Fruit fly (Drosophila melanogaster) whole organism, embryonic: ENCODE results near the gene CG17362.

Source experiments
- Adf1 ChIP-seq: fragments of 200-800 bp; sonication (Bioruptor generic); IDR thresholded peaks from 2 replicates; pipeline ENCODE4 v1.3.6; 2022; ENCODE audit warnings: missing biosample characterization, missing genetic modification characterization
- Antp ChIP-seq: fragments of 200-800 bp; sonication (Bioruptor generic); optimal IDR thresholded peaks from 3 replicates; lab custom pipeline; 2016; ENCODE audit warnings: missing biosample characterization, missing genetic modification characterization
- Awh ChIP-seq: fragments of 200-800 bp; sonication (Bioruptor generic); IDR thresholded peaks from 2 replicates; pipeline ENCODE4, ENCODE4 v1.3.6; 2022; ENCODE audit warnings: missing biosample characterization, missing genetic modification characterization
- B-H1 ChIP-seq: fragments of 200-800 bp; sonication (Bioruptor generic); IDR thresholded peaks from 3 replicates; pipeline ENCODE4 v1.3.6; 2022; ENCODE audit warnings: missing biosample characterization, missing genetic modification characterization
- Blimp-1 ChIP-seq: fragments of 200-800 bp; sonication (Bioruptor generic); optimal IDR thresholded peaks from 3 replicates; lab custom pipeline; 2018; ENCODE audit warnings: missing biosample characterization, missing genetic modification characterization, mild to moderate bottlenecking, moderate library complexity, missing genetic modification reagents
- CG10959 ChIP-seq: fragments of 200-800 bp; sonication (Bioruptor generic); IDR thresholded peaks from 2 replicates; pipeline ENCODE4 v1.3.6; 2022; ENCODE audit warnings: missing biosample characterization, missing genetic modification characterization
- CG12219 ChIP-seq: fragments of 200-800 bp; sonication (Bioruptor generic); optimal IDR thresholded peaks from 3 replicates; lab custom pipeline; 2018; ENCODE audit warnings: missing biosample characterization, mild to moderate bottlenecking, missing genetic modification characterization
- CG13624 ChIP-seq: fragments of 200-800 bp; sonication (Bioruptor generic); optimal IDR thresholded peaks from 2 replicates; lab custom pipeline; 2016; ENCODE audit warnings: missing biosample characterization, missing genetic modification characterization
- CG13894 ChIP-seq: fragments of 200-800 bp; sonication (Bioruptor generic); optimal IDR thresholded peaks from 3 replicates; lab custom pipeline; 2018; ENCODE audit warnings: missing biosample characterization, mild to moderate bottlenecking, missing genetic modification characterization, moderate library complexity
- CG17612 ChIP-seq: fragments of 200-800 bp; sonication (Bioruptor generic); IDR thresholded peaks from 2 replicates; pipeline ENCODE4 v1.3.6; 2022; ENCODE audit warnings: missing biosample characterization, missing genetic modification characterization
- CG2202 ChIP-seq: fragments of 200-800 bp; sonication (Bioruptor generic); optimal IDR thresholded peaks from 2 replicates; lab custom pipeline; 2018; ENCODE audit warnings: missing biosample characterization, mild to moderate bottlenecking, missing genetic modification characterization
- CG32532 ChIP-seq: fragments of 200-800 bp; sonication (Bioruptor generic); IDR thresholded peaks from 2 replicates; pipeline ENCODE4 v1.3.6; 2022; ENCODE audit warnings: missing biosample characterization, missing genetic modification characterization
- CG32767 ChIP-seq: fragments of 200-800 bp; sonication (Bioruptor generic); IDR thresholded peaks from 2 replicates; pipeline ENCODE4 v1.3.6; 2022; ENCODE audit warnings: missing biosample characterization, missing genetic modification characterization
- CG3726 ChIP-seq: fragments of 200-800 bp; sonication (Bioruptor generic); IDR thresholded peaks from 3 replicates; pipeline ENCODE4, ENCODE4 v1.3.6; 2022; ENCODE audit warnings: missing biosample characterization, missing genetic modification characterization
- CG4282 ChIP-seq: fragments of 200-800 bp; sonication (Bioruptor generic); optimal IDR thresholded peaks from 2 replicates; lab custom pipeline; 2016; ENCODE audit warnings: missing biosample characterization, missing genetic modification characterization
- CG4854 ChIP-seq: fragments of 200-800 bp; sonication (Bioruptor generic); optimal IDR thresholded peaks from 2 replicates; lab custom pipeline; 2016; ENCODE audit warnings: missing biosample characterization, missing genetic modification characterization, inconsistent platforms
- CG6689 ChIP-seq: fragments of 200-800 bp; sonication (Bioruptor generic); IDR thresholded peaks from 2 replicates; pipeline ENCODE4 v1.3.6; 2022; ENCODE audit warnings: missing biosample characterization, missing genetic modification characterization
- CG6813 ChIP-seq: fragments of 200-800 bp; sonication (Bioruptor generic); optimal IDR thresholded peaks from 2 replicates; lab custom pipeline; 2017; ENCODE audit warnings: missing biosample characterization, missing genetic modification characterization, mild to moderate bottlenecking, moderate library complexity, missing genetic modification reagents
- CG7556 ChIP-seq: fragments of 200-800 bp; sonication (Bioruptor generic); optimal IDR thresholded peaks from 2 replicates; lab custom pipeline; 2017; ENCODE audit warnings: missing biosample characterization, mild to moderate bottlenecking, missing genetic modification characterization
- CG9609 ChIP-seq: fragments of 200-800 bp; sonication (Bioruptor generic); optimal IDR thresholded peaks from 3 replicates; lab custom pipeline; 2016; ENCODE audit warnings: missing biosample characterization, missing genetic modification characterization
- Dip2 ChIP-seq: fragments of 200-800 bp; sonication (Bioruptor generic); IDR thresholded peaks from 2 replicates; pipeline ENCODE4 v1.3.6; 2022; ENCODE audit warnings: missing biosample characterization, missing genetic modification characterization
- E2f1 ChIP-seq: fragments of 200-800 bp; sonication (Bioruptor generic); IDR thresholded peaks from 2 replicates; pipeline ENCODE4 v1.3.6; 2022; ENCODE audit warnings: missing biosample characterization, missing genetic modification characterization
- Ets97D ChIP-seq: fragments of 200-800 bp; sonication (Bioruptor generic); optimal IDR thresholded peaks from 3 replicates; lab custom pipeline; 2016; ENCODE audit warnings: missing biosample characterization, missing genetic modification characterization
- Fer3 ChIP-seq: fragments of 200-800 bp; sonication (Bioruptor generic); optimal IDR thresholded peaks from 2 replicates; lab custom pipeline; 2018; ENCODE audit warnings: missing biosample characterization, mild to moderate bottlenecking, missing genetic modification characterization, moderate library complexity
- H2.0 ChIP-seq: fragments of 200-800 bp; sonication (Bioruptor generic); IDR thresholded peaks from 2 replicates; pipeline ENCODE4 v1.3.6; 2022; ENCODE audit warnings: missing biosample characterization, missing genetic modification characterization
- Hand ChIP-seq: fragments of 200-800 bp; sonication (Bioruptor generic); optimal IDR thresholded peaks from 2 replicates; lab custom pipeline; 2017; ENCODE audit warnings: mild to moderate bottlenecking, missing biosample characterization, missing genetic modification reagents, missing genetic modification characterization
- Hey ChIP-seq: fragments of 200-800 bp; sonication (Bioruptor generic); optimal IDR thresholded peaks from 3 replicates; lab custom pipeline; 2018; ENCODE audit warnings: missing biosample characterization, mild to moderate bottlenecking, missing genetic modification characterization
- HmgZ ChIP-seq: fragments of 200-800 bp; sonication (Bioruptor generic); optimal IDR thresholded peaks from 2 replicates; lab custom pipeline; 2018; ENCODE audit warnings: missing biosample characterization, mild to moderate bottlenecking, missing genetic modification characterization
- Hmr ChIP-seq: fragments of 200-800 bp; sonication (Bioruptor generic); optimal IDR thresholded peaks from 3 replicates; lab custom pipeline; 2017; ENCODE audit warnings: mild to moderate bottlenecking, missing biosample characterization, missing genetic modification reagents, missing genetic modification characterization
- Hmx ChIP-seq: fragments of 200-800 bp; sonication (Bioruptor generic); optimal IDR thresholded peaks from 2 replicates; lab custom pipeline; 2016; ENCODE audit warnings: missing biosample characterization, missing genetic modification characterization
- Mad ChIP-seq: fragments of 200-800 bp; sonication (Bioruptor generic); optimal IDR thresholded peaks from 2 replicates; lab custom pipeline; 2016; ENCODE audit warnings: missing biosample characterization, missing genetic modification characterization
- Meics ChIP-seq: fragments of 200-800 bp; sonication (Bioruptor generic); optimal IDR thresholded peaks from 2 replicates; lab custom pipeline; 2017; ENCODE audit warnings: missing biosample characterization, mild to moderate bottlenecking, missing genetic modification characterization
- Sin3A ChIP-seq: fragments of >200 bp; optimal IDR thresholded peaks from 2 replicates; lab custom pipeline; 2018
- Stat92E ChIP-seq, 3 experiments: fragments of >200 bp in 2 of 3; fragments of 200-800 bp in 1 of 3; sonication (Bioruptor generic) in 1 of 3; optimal IDR thresholded peaks; 2 replicates each; lab custom pipeline; 2017 to 2019; ENCODE audit warnings: missing biosample characterization in 3 of 3, missing genetic modification characterization in 3 of 3, mild to moderate bottlenecking in 1 of 3, moderate library complexity in 1 of 3
- chinmo ChIP-seq: fragments of 200-800 bp; sonication (Bioruptor generic); IDR thresholded peaks from 4 replicates; pipeline ENCODE4 v1.3.6; 2022; ENCODE audit warnings: missing biosample characterization, missing genetic modification characterization; ENCODE audit not compliant: partially characterized antibody
- dmrt11E ChIP-seq: fragments of 200-800 bp; sonication (Bioruptor generic); optimal IDR thresholded peaks from 3 replicates; lab custom pipeline; 2018; ENCODE audit warnings: missing biosample characterization, mild to moderate bottlenecking, missing genetic modification characterization, moderate library complexity
- emc ChIP-seq: fragments of 200-800 bp; sonication (Bioruptor generic); optimal IDR thresholded peaks from 2 replicates; lab custom pipeline; 2016; ENCODE audit warnings: missing biosample characterization, missing genetic modification characterization
- ems ChIP-seq: fragments of 200-800 bp; sonication (Bioruptor generic); optimal IDR thresholded peaks from 3 replicates; lab custom pipeline; 2016; ENCODE audit warnings: missing biosample characterization, missing genetic modification characterization
- fd102C ChIP-seq: fragments of 200-800 bp; sonication (Bioruptor generic); optimal IDR thresholded peaks from 2 replicates; lab custom pipeline; 2018; ENCODE audit warnings: missing biosample characterization, mild to moderate bottlenecking, missing genetic modification characterization, moderate library complexity
- fd64A ChIP-seq: fragments of 200-800 bp; sonication (Bioruptor generic); optimal IDR thresholded peaks from 3 replicates; lab custom pipeline; 2018; ENCODE audit warnings: missing biosample characterization, mild to moderate bottlenecking, missing genetic modification characterization
- gce ChIP-seq: fragments of 200-800 bp; sonication (Bioruptor generic); IDR thresholded peaks from 3 replicates; pipeline ENCODE4 v1.3.6; 2022; ENCODE audit warnings: missing biosample characterization, missing genetic modification characterization
- insv ChIP-seq, 2 experiments: fragments of 200-800 bp; sonication (Bioruptor generic); optimal IDR thresholded peaks; 3 replicates each; lab custom pipeline; 2016 to 2018; ENCODE audit warnings: missing biosample characterization in 2 of 2, missing genetic modification characterization in 2 of 2
- inv ChIP-seq: fragments of 200-800 bp; sonication (Bioruptor generic); IDR thresholded peaks from 2 replicates; pipeline ENCODE4 v1.3.6; 2022; ENCODE audit warnings: missing biosample characterization, missing genetic modification characterization; ENCODE audit not compliant: partially characterized antibody
- jigr1 ChIP-seq: fragments of 200-800 bp; sonication (Bioruptor generic); IDR thresholded peaks from 3 replicates; pipeline ENCODE4 v1.3.6; 2022; ENCODE audit warnings: missing biosample characterization, missing genetic modification characterization
- jumu ChIP-seq: fragments of 200-800 bp; sonication (Bioruptor generic); optimal IDR thresholded peaks from 3 replicates; lab custom pipeline; 2016; ENCODE audit warnings: missing biosample characterization, missing genetic modification characterization
- pita ChIP-seq: fragments of 200-800 bp; sonication (Bioruptor generic); optimal IDR thresholded peaks from 2 replicates; lab custom pipeline; 2017; ENCODE audit warnings: missing biosample characterization, mild to moderate bottlenecking, missing genetic modification characterization
- repo ChIP-seq: fragments of 200-800 bp; sonication (Bioruptor generic); optimal IDR thresholded peaks from 2 replicates; lab custom pipeline; 2016; ENCODE audit warnings: missing biosample characterization, missing genetic modification characterization
- seq ChIP-seq: fragments of 200-800 bp; sonication (Bioruptor generic); IDR thresholded peaks from 2 replicates; pipeline ENCODE4 v1.3.6; 2022; ENCODE audit warnings: missing biosample characterization, missing genetic modification characterization
- sisA ChIP-seq: fragments of 200-800 bp; sonication (Bioruptor generic); IDR thresholded peaks from 2 replicates; pipeline ENCODE4 v1.3.6; 2022; ENCODE audit warnings: missing biosample characterization, missing genetic modification characterization
- tup ChIP-seq: fragments of 200-800 bp; sonication (Bioruptor generic); optimal IDR thresholded peaks from 2 replicates; lab custom pipeline; 2016; ENCODE audit warnings: missing biosample characterization, mild to moderate bottlenecking, missing genetic modification characterization, moderate library complexity
- yki ChIP-seq: fragments of >200 bp; optimal IDR thresholded peaks from 3 replicates; lab custom pipeline; 2018
- z ChIP-seq: fragments of 200-800 bp; sonication (Bioruptor generic); IDR thresholded peaks from 3 replicates; pipeline ENCODE4 v1.3.6; 2022; ENCODE audit warnings: missing biosample characterization, missing genetic modification characterization

Gene CG17362

dm6 chr3L:13957212-13957668 is 29.2 kb upstream of the CG17362 start (continued):
- TF ChIP-seq CG7556 (GFP tag; lab: Kevin White, UChicago) (peak; percentile 89), Adf1 (GFP tag; lab: Robert Waterston, UW) (no peak), Meics (GFP tag; lab: Kevin White, UChicago) (peak; percentile 91), yki (lab: Kevin White, UChicago) (no peak), CG4282 (no peak), CG4854 (GFP tag; lab: Kevin White, UChicago) (peak; percentile 4), CG2202 (tag; lab: Kevin White, UChicago) (peak; percentile 36), repo (no peak), CG17612 (GFP tag; lab: Robert Waterston, UW) (no peak), Hand (no peak), H2.0 (GFP tag; lab: Robert Waterston, UW) (no peak; the same call in 1 of the 2 replicates), fd64A (no peak), CG10959 (GFP tag; lab: Robert Waterston, UW) (0 out of 2 replicates have a peak, but pooled peaks have one; percentile 35), CG13894 (tag; lab: Kevin White, UChicago) (no peak), E2f1 (GFP tag; lab: Robert Waterston, UW) (no peak; the same call in 1 of the 2 replicates), Dip2 (GFP tag; lab: Robert Waterston, UW) (no peak), Hmx (GFP tag; lab: Kevin White, UChicago) (peak; percentile 7), HmgZ (tag; lab: Kevin White, UChicago) (no peak), CG32767 (GFP tag; lab: Robert Waterston, UW) (peak; percentile 46; the same call in 1 of the 2 replicates), B-H1 (GFP tag; lab: Robert Waterston, UW) (no peak), Antp (GFP tag; lab: Kevin White, UChicago) (peak; percentile 21), sisA (GFP tag; lab: Robert Waterston, UW) (peak; percentile 29; the same call in 1 of the 2 replicates), CG9609 (GFP tag; lab: Kevin White, UChicago) (peak; percentile 37), Stat92E (GFP tag; optimal IDR thresholded peaks at IDR 0.05; lab: Kevin White, UChicago) (no peak), Mad (GFP tag; lab: Kevin White, UChicago) (peak; percentile 39), Awh (GFP tag; lab: Robert Waterston, UW) (0 out of 2 replicates have a peak, but pooled peaks have one; percentile 5), Sin3A (lab: Kevin White, UChicago) (no peak), emc (no peak), Hmr (GFP tag; lab: Kevin White, UChicago) (no peak), CG13624 (GFP tag; lab: Kevin White, UChicago) (no peak), jumu (GFP tag; lab: Kevin White, UChicago) (no peak), Hey (no peak), gce (GFP tag; lab: Robert Waterston, UW) (no peak), dmrt11E (tag; lab: Kevin White, UChicago) (peak; percentile 87), CG32532 (GFP tag; lab: Robert Waterston, UW) (no peak; the same call in 1 of the 2 replicates), jigr1 (GFP tag; lab: Robert Waterston, UW) (peak; percentile 39; the same call in 1 of the 3 replicates), Fer3 (tag; lab: Kevin White, UChicago) (peak; percentile 52), insv (GFP tag; optimal IDR thresholded peaks at IDR 0.05; lab: Kevin White, UChicago) (no peak), CG12219 (GFP tag; lab: Kevin White, UChicago) (no peak), Blimp-1 (GFP tag; lab: Kevin White, UChicago) (peak; percentile 82), CG6813 (GFP tag; lab: Kevin White, UChicago) (peak; percentile 48), seq (peak; percentile 41; the same call in 1 of the 2 replicates), chinmo (GFP tag; lab: Robert Waterston, UW) (no peak), ems (GFP tag; lab: Kevin White, UChicago) (no peak), inv (GFP tag; lab: Robert Waterston, UW) (no peak), fd102C (GFP tag; lab: Kevin White, UChicago) (no peak), pita (GFP tag; lab: Kevin White, UChicago) (no peak), CG6689 (GFP tag; lab: Robert Waterston, UW) (peak; percentile 75), tup (GFP tag; lab: Kevin White, UChicago) (no peak), CG3726 (GFP tag; lab: Robert Waterston, UW) (no peak), Ets97D (GFP tag; lab: Kevin White, UChicago) (no peak), z (GFP tag; lab: Robert Waterston, UW) (no peak)
